Fruit fly (Drosophila melanogaster) whole organism, larva: ENCODE data around the gene Ziz.

Source experiments
- noc ChIP-seq: fragments of 200-800 bp; sonication (Bioruptor generic); optimal IDR thresholded peaks from 3 replicates; lab custom pipeline; 2019; ENCODE audit warnings: missing biosample characterization, mild to moderate bottlenecking, missing genetic modification characterization, moderate library complexity

Gene Ziz

dm6 chr2L:7427067-7427785, 68.9 kb downstream of the Ziz start:
- peak; percentile 49 for TF ChIP-seq noc (tag; lab: Kevin White, UChicago)

dm6 chr2L:7426326-7427066, 69.6 kb downstream of the Ziz start, which contains the start of gene muc:
TSS of gene muc (plus strand) at chr2L:7426866.
- TF ChIP-seq noc (tag; lab: Kevin White, UChicago), result no peak

dm6 chr2L:7425690-7426056, 70.4 kb downstream of the Ziz start:
- no peak for TF ChIP-seq noc (tag; lab: Kevin White, UChicago)

dm6 chr2L:7424907-7425689, 71.0 kb downstream of the Ziz start:
- peak; percentile 87 for TF ChIP-seq noc (tag; lab: Kevin White, UChicago)

- TF ChIP-seq noc (tag; lab: Kevin White, UChicago), result no peak
Observed at dm6 chr2L:7424282-7424905, 71.7 kb downstream of the Ziz start.

dm6 chr2L:7423333-7423895, 72.7 kb downstream of the Ziz start:
- peak; percentile 79 for TF ChIP-seq noc (tag; lab: Kevin White, UChicago)
